Fruit fly (Drosophila melanogaster) whole organism, embryonic: ENCODE measurements around the gene CG9676.
A peak's percentile ranks its signal among the peaks of the same experiment; 100 is the strongest.

ENCODE experiments used
- Atf6 ChIP-seq: fragments of 200-800 bp; sonication (Bioruptor generic); IDR thresholded peaks from 2 replicates; pipeline ENCODE4 v1.3.6; 2022; ENCODE audit warnings: missing biosample characterization, missing genetic modification characterization
- Bgb ChIP-seq: fragments of 200-800 bp; sonication (Bioruptor generic); IDR thresholded peaks from 2 replicates; pipeline ENCODE4 v1.3.6; 2022; ENCODE audit warnings: missing biosample characterization, missing genetic modification characterization; ENCODE audit not compliant: partially characterized antibody
- CG10274 ChIP-seq: fragments of 200-800 bp; sonication (Bioruptor generic); optimal IDR thresholded peaks from 3 replicates; lab custom pipeline; 2017; ENCODE audit warnings: missing biosample characterization, mild to moderate bottlenecking, missing genetic modification characterization
- CG1233 ChIP-seq: fragments of 200-800 bp; sonication (Bioruptor generic); optimal IDR thresholded peaks from 4 replicates; lab custom pipeline; 2018; ENCODE audit warnings: missing biosample characterization, mild to moderate bottlenecking, missing genetic modification characterization
- CG12942 ChIP-seq: fragments of 200-800 bp; sonication (Bioruptor generic); optimal IDR thresholded peaks from 3 replicates; lab custom pipeline; 2016; ENCODE audit warnings: missing biosample characterization, missing genetic modification characterization
- CG13296 ChIP-seq: fragments of 200-800 bp; sonication (Bioruptor generic); optimal IDR thresholded peaks from 3 replicates; lab custom pipeline; 2018; ENCODE audit warnings: missing biosample characterization, mild to moderate bottlenecking, missing genetic modification characterization
- CG13424 ChIP-seq: fragments of 200-800 bp; sonication (Bioruptor generic); optimal IDR thresholded peaks from 2 replicates; lab custom pipeline; 2019; ENCODE audit warnings: missing biosample characterization, mild to moderate bottlenecking, missing genetic modification characterization, moderate library complexity
- CG13624 ChIP-seq: fragments of 200-800 bp; sonication (Bioruptor generic); optimal IDR thresholded peaks from 2 replicates; lab custom pipeline; 2016; ENCODE audit warnings: missing biosample characterization, missing genetic modification characterization
- CG14965 ChIP-seq: fragments of 200-800 bp; sonication (Bioruptor generic); optimal IDR thresholded peaks from 2 replicates; lab custom pipeline; 2016; ENCODE audit warnings: missing biosample characterization, missing genetic modification characterization, borderline replicate concordance
- CG15479 ChIP-seq: fragments of 200-800 bp; sonication (Bioruptor generic); optimal IDR thresholded peaks from 3 replicates; lab custom pipeline; 2019; ENCODE audit warnings: missing biosample characterization, mild to moderate bottlenecking, missing genetic modification characterization, moderate library complexity
- CG2120 ChIP-seq: fragments of 200-800 bp; sonication (Bioruptor generic); optimal IDR thresholded peaks from 3 replicates; lab custom pipeline; 2016; ENCODE audit warnings: missing biosample characterization, missing genetic modification characterization
- CG32772 ChIP-seq: fragments of 200-800 bp; sonication (Bioruptor generic); IDR thresholded peaks from 2 replicates; pipeline ENCODE4 v1.3.6; 2022; ENCODE audit warnings: missing biosample characterization, missing genetic modification characterization
- CG4282 ChIP-seq: fragments of 200-800 bp; sonication (Bioruptor generic); optimal IDR thresholded peaks from 2 replicates; lab custom pipeline; 2016; ENCODE audit warnings: missing biosample characterization, missing genetic modification characterization
- CG6254 ChIP-seq: fragments of 200-800 bp; sonication (Bioruptor generic); optimal IDR thresholded peaks from 3 replicates; lab custom pipeline; 2017; ENCODE audit warnings: mild to moderate bottlenecking, missing biosample characterization, missing genetic modification reagents, missing genetic modification characterization
- CG8290 ChIP-seq, 3 experiments: fragments of 200-800 bp; sonication (Bioruptor generic); optimal IDR thresholded peaks; 2 replicates each; lab custom pipeline; 2016 to 2019; ENCODE audit warnings: missing biosample characterization in 3 of 3, missing genetic modification characterization in 3 of 3, mild to moderate bottlenecking in 2 of 3, moderate library complexity in 1 of 3
- Chrac-16 ChIP-seq: fragments of 200-800 bp; sonication (Bioruptor generic); optimal IDR thresholded peaks from 3 replicates; lab custom pipeline; 2016; ENCODE audit warnings: missing biosample characterization, missing genetic modification characterization
- CoRest ChIP-seq: fragments of 200-800 bp; sonication (Bioruptor generic); optimal IDR thresholded peaks from 3 replicates; lab custom pipeline; 2018; ENCODE audit warnings: missing biosample characterization, mild to moderate bottlenecking, missing genetic modification characterization, moderate library complexity
- Doc3 ChIP-seq: fragments of 200-800 bp; sonication (Bioruptor generic); IDR thresholded peaks from 3 replicates; pipeline ENCODE4 v1.3.6; 2022; ENCODE audit warnings: missing biosample characterization, missing genetic modification characterization; ENCODE audit not compliant: partially characterized antibody
- H2.0 ChIP-seq: fragments of 200-800 bp; sonication (Bioruptor generic); IDR thresholded peaks from 2 replicates; pipeline ENCODE4 v1.3.6; 2022; ENCODE audit warnings: missing biosample characterization, missing genetic modification characterization
- HmgZ ChIP-seq: fragments of 200-800 bp; sonication (Bioruptor generic); optimal IDR thresholded peaks from 2 replicates; lab custom pipeline; 2018; ENCODE audit warnings: missing biosample characterization, mild to moderate bottlenecking, missing genetic modification characterization
- Hmx ChIP-seq: fragments of 200-800 bp; sonication (Bioruptor generic); optimal IDR thresholded peaks from 2 replicates; lab custom pipeline; 2016; ENCODE audit warnings: missing biosample characterization, missing genetic modification characterization
- Nf-YB ChIP-seq: fragments of 200-800 bp; sonication (Bioruptor generic); optimal IDR thresholded peaks from 3 replicates; lab custom pipeline; 2019; ENCODE audit warnings: missing biosample characterization, mild to moderate bottlenecking, missing genetic modification characterization, moderate library complexity
- Sry-β ChIP-seq: fragments of 200-800 bp; sonication (Bioruptor generic); optimal IDR thresholded peaks from 2 replicates; lab custom pipeline; 2018; ENCODE audit warnings: missing biosample characterization, mild to moderate bottlenecking, missing genetic modification characterization, moderate library complexity
- abd-A ChIP-seq: fragments of 200-800 bp; sonication (Bioruptor generic); optimal IDR thresholded peaks from 3 replicates; lab custom pipeline; 2019; ENCODE audit warnings: missing biosample characterization, mild to moderate bottlenecking, missing genetic modification characterization, moderate library complexity
- chm ChIP-seq: fragments of 200-800 bp; sonication (Bioruptor generic); IDR thresholded peaks from 2 replicates; pipeline ENCODE4 v1.3.6; 2022; ENCODE audit warnings: missing biosample characterization, missing genetic modification characterization
- dpn ChIP-seq, 2 experiments: fragments of 200-800 bp; sonication (Bioruptor generic); optimal IDR thresholded peaks; 3 replicates each; lab custom pipeline; 2016; ENCODE audit warnings: missing biosample characterization in 2 of 2, missing genetic modification characterization in 2 of 2
- emc ChIP-seq: fragments of 200-800 bp; sonication (Bioruptor generic); optimal IDR thresholded peaks from 2 replicates; lab custom pipeline; 2016; ENCODE audit warnings: missing biosample characterization, missing genetic modification characterization
- eve ChIP-seq, 2 experiments: fragments of >200 bp; optimal IDR thresholded peaks; 2 replicates each; lab custom pipeline; 2017; ENCODE audit warnings: missing biosample characterization in 2 of 2, missing genetic modification characterization in 2 of 2
- exex ChIP-seq: fragments of 200-800 bp; sonication (Bioruptor generic); optimal IDR thresholded peaks from 4 replicates; lab custom pipeline; 2018; ENCODE audit warnings: missing biosample characterization, mild to moderate bottlenecking, missing genetic modification characterization, moderate library complexity
- fd96Cb ChIP-seq: fragments of 200-800 bp; sonication (Bioruptor generic); optimal IDR thresholded peaks from 2 replicates; lab custom pipeline; 2018; ENCODE audit warnings: missing biosample characterization, mild to moderate bottlenecking, missing genetic modification characterization, moderate library complexity
- ftz-f1 ChIP-seq: fragments of 200-800 bp; sonication (Bioruptor generic); optimal IDR thresholded peaks from 2 replicates; lab custom pipeline; 2016; ENCODE audit warnings: missing biosample characterization, missing genetic modification characterization
- gcm ChIP-seq: fragments of 200-800 bp; sonication (Bioruptor generic); optimal IDR thresholded peaks from 2 replicates; lab custom pipeline; 2019; ENCODE audit warnings: missing biosample characterization, mild to moderate bottlenecking, missing genetic modification characterization, moderate library complexity
- gsb-n ChIP-seq: fragments of 200-800 bp; sonication (Bioruptor generic); optimal IDR thresholded peaks from 3 replicates; lab custom pipeline; 2018; ENCODE audit warnings: missing biosample characterization, mild to moderate bottlenecking, missing genetic modification characterization
- hb ChIP-seq: fragments of 200-800 bp; sonication (Bioruptor generic); IDR thresholded peaks from 3 replicates; pipeline ENCODE4 v1.3.6; 2022; ENCODE audit warnings: missing biosample characterization, missing genetic modification characterization; ENCODE audit not compliant: partially characterized antibody
- inv ChIP-seq: fragments of 200-800 bp; sonication (Bioruptor generic); IDR thresholded peaks from 2 replicates; pipeline ENCODE4 v1.3.6; 2022; ENCODE audit warnings: missing biosample characterization, missing genetic modification characterization; ENCODE audit not compliant: partially characterized antibody
- jigr1 ChIP-seq: fragments of 200-800 bp; sonication (Bioruptor generic); IDR thresholded peaks from 3 replicates; pipeline ENCODE4 v1.3.6; 2022; ENCODE audit warnings: missing biosample characterization, missing genetic modification characterization
- jumu ChIP-seq: fragments of 200-800 bp; sonication (Bioruptor generic); optimal IDR thresholded peaks from 3 replicates; lab custom pipeline; 2016; ENCODE audit warnings: missing biosample characterization, missing genetic modification characterization
- mirr ChIP-seq: fragments of 200-800 bp; sonication (Bioruptor generic); optimal IDR thresholded peaks from 3 replicates; lab custom pipeline; 2018; ENCODE audit warnings: missing biosample characterization, mild to moderate bottlenecking, missing genetic modification characterization
- nerfin-2 ChIP-seq: fragments of 200-800 bp; sonication (Bioruptor generic); IDR thresholded peaks from 2 replicates; pipeline ENCODE4 v1.3.6; 2022; ENCODE audit warnings: missing biosample characterization, missing genetic modification characterization; ENCODE audit not compliant: partially characterized antibody
- org-1 ChIP-seq: fragments of 200-800 bp; sonication (Bioruptor generic); optimal IDR thresholded peaks from 2 replicates; lab custom pipeline; 2017; ENCODE audit warnings: missing biosample characterization, missing genetic modification characterization
- pho ChIP-seq: fragments of 200-800 bp; sonication (Bioruptor generic); optimal IDR thresholded peaks from 2 replicates; lab custom pipeline; 2016; ENCODE audit warnings: missing biosample characterization, missing genetic modification characterization
- repo ChIP-seq: fragments of 200-800 bp; sonication (Bioruptor generic); optimal IDR thresholded peaks from 2 replicates; lab custom pipeline; 2016; ENCODE audit warnings: missing biosample characterization, missing genetic modification characterization
- so ChIP-seq: fragments of 200-800 bp; sonication (Bioruptor generic); IDR thresholded peaks from 3 replicates; pipeline ENCODE4 v1.3.6; 2022; ENCODE audit warnings: missing biosample characterization, missing genetic modification characterization
- tll ChIP-seq, 2 experiments: fragments of 200-800 bp in 1 of 2; fragments of >200 bp in 1 of 2; sonication (Bioruptor generic) in 1 of 2; optimal IDR thresholded peaks; 2 replicates each; lab custom pipeline; 2017 to 2019; ENCODE audit warnings: missing biosample characterization in 2 of 2, missing genetic modification characterization in 2 of 2, mild to moderate bottlenecking in 1 of 2, moderate library complexity in 1 of 2
- vnd ChIP-seq: fragments of 200-800 bp; sonication (Bioruptor generic); IDR thresholded peaks from 3 replicates; pipeline ENCODE4 v1.3.6; 2022; ENCODE audit warnings: missing biosample characterization, missing genetic modification characterization; ENCODE audit not compliant: partially characterized antibody
- zen ChIP-seq: fragments of 200-800 bp; sonication (Bioruptor generic); optimal IDR thresholded peaks from 3 replicates; lab custom pipeline; 2018; ENCODE audit warnings: missing biosample characterization, mild to moderate bottlenecking, missing genetic modification characterization, moderate library complexity
- zf30C ChIP-seq: fragments of 200-800 bp; sonication (Bioruptor generic); optimal IDR thresholded peaks from 3 replicates; lab custom pipeline; 2018; ENCODE audit warnings: missing biosample characterization, mild to moderate bottlenecking, missing genetic modification characterization

The CG9676 gene

dm6 chrX:16723203-16724173 lies 23.5 kb upstream of the CG9676 start (continued):
- peak; percentile 69 to 72 for TF ChIP-seq dpn (GFP tag; optimal IDR thresholded peaks at IDR 0.05; lab: Kevin White, UChicago)
- TF ChIP-seq mirr (GFP tag; lab: Kevin White, UChicago): no peak
- TF ChIP-seq vnd (GFP tag; lab: Robert Waterston, UW): no peak
- no peak for TF ChIP-seq CG10274 (GFP tag; lab: Kevin White, UChicago)
- TF ChIP-seq repo: no peak
- no peak for TF ChIP-seq Hmx (GFP tag; lab: Kevin White, UChicago)
- no peak for TF ChIP-seq CG14965 (GFP tag; lab: Kevin White, UChicago)
- no peak for TF ChIP-seq CG4282 (GFP tag; lab: Kevin White, UChicago)
- TF ChIP-seq CG32772 (GFP tag; lab: Robert Waterston, UW): peak; percentile 67
- peak; percentile 78 for TF ChIP-seq gsb-n (tag; lab: Kevin White, UChicago)
- no peak for TF ChIP-seq CG15479
- no peak for TF ChIP-seq abd-A (tag; lab: Kevin White, UChicago)
- TF ChIP-seq org-1 (GFP tag; lab: Kevin White, UChicago): peak; percentile 84
- no peak for TF ChIP-seq zf30C (GFP tag; lab: Kevin White, UChicago)
- TF ChIP-seq Bgb: peak; percentile 19; the same call in 1 of the 2 replicates
- peak; percentile 54 for TF ChIP-seq CG1233
- TF ChIP-seq hb (GFP tag; lab: Robert Waterston, UW): no peak
- no peak for TF ChIP-seq inv (GFP tag; lab: Robert Waterston, UW)
- peak; percentile 54 for TF ChIP-seq CG13296 (GFP tag; lab: Kevin White, UChicago)
- TF ChIP-seq nerfin-2 (GFP tag; lab: Robert Waterston, UW): no peak
- no peak for TF ChIP-seq emc (GFP tag; lab: Kevin White, UChicago)
- peak; percentile 58 for TF ChIP-seq pho
- TF ChIP-seq chm (GFP tag; lab: Robert Waterston, UW): no peak
- TF ChIP-seq CoRest (tag; lab: Kevin White, UChicago): peak; percentile 89
- peak; percentile 27 for TF ChIP-seq CG12942 (GFP tag; lab: Kevin White, UChicago)
- peak; percentile 68; the same call in 2 of the 3 replicates for TF ChIP-seq so
- no peak for TF ChIP-seq jumu (GFP tag; lab: Kevin White, UChicago)
- TF ChIP-seq Atf6 (GFP tag; lab: Robert Waterston, UW): peak; percentile 72; the same call in 1 of the 2 replicates
- no peak for TF ChIP-seq CG8290 (GFP tag; optimal IDR thresholded peaks at IDR 0.05; lab: Kevin White, UChicago)
- TF ChIP-seq CG8290 (tag; optimal IDR thresholded peaks at IDR 0.05; lab: Kevin White, UChicago): peak in 1 of 2 experiments; percentile 2
- no peak for TF ChIP-seq ftz-f1 (GFP tag; lab: Kevin White, UChicago)
- peak; percentile 85 for TF ChIP-seq CG13424 (tag; lab: Kevin White, UChicago)
- TF ChIP-seq fd96Cb (tag; lab: Kevin White, UChicago): peak; percentile 61
- TF ChIP-seq H2.0 (GFP tag; lab: Robert Waterston, UW): peak; percentile 57
- peak; percentile 66 for TF ChIP-seq Nf-YB (GFP tag; lab: Kevin White, UChicago)
- TF ChIP-seq tll (GFP tag; optimal IDR thresholded peaks at IDR 0.05; lab: Kevin White, UChicago): no peak
- no peak for TF ChIP-seq Sry-β (GFP tag; lab: Kevin White, UChicago)
- no peak for TF ChIP-seq jigr1 (GFP tag; lab: Robert Waterston, UW)
- TF ChIP-seq Doc3: no peak
- peak; percentile 59 for TF ChIP-seq HmgZ (tag; lab: Kevin White, UChicago)
- peak; percentile 86 for TF ChIP-seq CG2120 (GFP tag; lab: Kevin White, UChicago)
- TF ChIP-seq CG13624 (GFP tag; lab: Kevin White, UChicago): no peak
- TF ChIP-seq eve (GFP tag; optimal IDR thresholded peaks at IDR 0.05; lab: Kevin White, UChicago): peak in 1 of 2 experiments; percentile 72
- peak; percentile 71 for TF ChIP-seq gcm (GFP tag; lab: Kevin White, UChicago)
- no peak for TF ChIP-seq CG6254 (GFP tag; lab: Kevin White, UChicago)
- peak; percentile 49 for TF ChIP-seq Chrac-16 (GFP tag; lab: Kevin White, UChicago)
- no peak for TF ChIP-seq exex
- no peak for TF ChIP-seq zen
